Fruit fly (Drosophila melanogaster) whole organism, embryonic: ENCODE results near the gene Nepl18.

Source experiments
- Atf6 ChIP-seq: fragments of 200-800 bp; sonication (Bioruptor generic); IDR thresholded peaks from 2 replicates; pipeline ENCODE4 v1.3.6; 2022; ENCODE audit warnings: missing biosample characterization, missing genetic modification characterization
- CG10565 ChIP-seq: fragments of 200-800 bp; sonication (Bioruptor generic); optimal IDR thresholded peaks from 3 replicates; lab custom pipeline; 2016; ENCODE audit warnings: missing biosample characterization, mild to moderate bottlenecking, missing genetic modification characterization
- CG11456 ChIP-seq: fragments of 200-800 bp; sonication (Bioruptor generic); IDR thresholded peaks from 3 replicates; pipeline ENCODE4 v1.3.6; 2022; ENCODE audit warnings: missing biosample characterization, missing genetic modification characterization
- CG11696 ChIP-seq: fragments of 200-800 bp; sonication (Bioruptor generic); IDR thresholded peaks from 2 replicates; pipeline ENCODE4 v1.3.6; 2022; ENCODE audit warnings: missing biosample characterization, missing genetic modification characterization
- CG12104 ChIP-seq: fragments of 200-800 bp; sonication (Bioruptor generic); optimal IDR thresholded peaks from 3 replicates; lab custom pipeline; 2016; ENCODE audit warnings: missing biosample characterization, missing genetic modification characterization
- CG13624 ChIP-seq: fragments of 200-800 bp; sonication (Bioruptor generic); optimal IDR thresholded peaks from 2 replicates; lab custom pipeline; 2016; ENCODE audit warnings: missing biosample characterization, missing genetic modification characterization
- CG17328 ChIP-seq: fragments of 200-800 bp; sonication (Bioruptor generic); IDR thresholded peaks from 2 replicates; pipeline ENCODE4 v1.3.6; 2022; ENCODE audit warnings: missing biosample characterization, missing genetic modification characterization
- CG33213 ChIP-seq: fragments of 200-800 bp; sonication (Bioruptor generic); optimal IDR thresholded peaks from 3 replicates; lab custom pipeline; 2016; ENCODE audit warnings: missing biosample characterization, missing genetic modification characterization
- CG3407 ChIP-seq: fragments of 200-800 bp; sonication (Bioruptor generic); optimal IDR thresholded peaks from 2 replicates; lab custom pipeline; 2018; ENCODE audit warnings: missing biosample characterization, mild to moderate bottlenecking, missing genetic modification characterization
- CG3847 ChIP-seq: fragments of 200-800 bp; sonication (Bioruptor generic); IDR thresholded peaks from 2 replicates; pipeline ENCODE4 v1.3.6; 2022; ENCODE audit warnings: missing biosample characterization, missing genetic modification characterization
- CG4282 ChIP-seq: fragments of 200-800 bp; sonication (Bioruptor generic); optimal IDR thresholded peaks from 2 replicates; lab custom pipeline; 2016; ENCODE audit warnings: missing biosample characterization, missing genetic modification characterization
- CG4328 ChIP-seq: fragments of 200-800 bp; sonication (Bioruptor generic); optimal IDR thresholded peaks from 3 replicates; lab custom pipeline; 2017; ENCODE audit warnings: missing biosample characterization, missing genetic modification reagents, missing genetic modification characterization
- CG9215 ChIP-seq: fragments of 200-800 bp; sonication (Bioruptor generic); IDR thresholded peaks from 2 replicates; pipeline ENCODE4 v1.3.6; 2022; ENCODE audit warnings: missing biosample characterization, missing genetic modification characterization
- CG9609 ChIP-seq: fragments of 200-800 bp; sonication (Bioruptor generic); optimal IDR thresholded peaks from 3 replicates; lab custom pipeline; 2016; ENCODE audit warnings: missing biosample characterization, missing genetic modification characterization
- CTCF ChIP-seq: fragments of 200-800 bp; sonication (Bioruptor generic); optimal IDR thresholded peaks from 2 replicates; lab custom pipeline; 2017; ENCODE audit warnings: missing biosample characterization, mild to moderate bottlenecking, missing genetic modification characterization, moderate library complexity
- Chrac-16 ChIP-seq: fragments of 200-800 bp; sonication (Bioruptor generic); optimal IDR thresholded peaks from 3 replicates; lab custom pipeline; 2016; ENCODE audit warnings: missing biosample characterization, missing genetic modification characterization
- ERR ChIP-seq: fragments of 200-800 bp; sonication (Bioruptor generic); optimal IDR thresholded peaks from 2 replicates; lab custom pipeline; 2016; ENCODE audit warnings: missing biosample characterization, missing genetic modification characterization
- GATAe ChIP-seq: fragments of 200-800 bp; sonication (Bioruptor generic); conservative IDR thresholded peaks from 2 replicates; pipeline ENCODE4 v1.3.6; 2022; ENCODE audit warnings: missing biosample characterization, missing genetic modification characterization
- HLH4C ChIP-seq: fragments of 200-800 bp; sonication (Bioruptor generic); IDR thresholded peaks from 3 replicates; pipeline ENCODE4 v1.3.6; 2022; ENCODE audit warnings: missing biosample characterization, missing genetic modification characterization; ENCODE audit not compliant: partially characterized antibody
- Hr3 ChIP-seq: fragments of 200-800 bp; sonication (Bioruptor generic); optimal IDR thresholded peaks from 3 replicates; lab custom pipeline; 2016; ENCODE audit warnings: missing biosample characterization, missing genetic modification characterization
- Max ChIP-seq: fragments of 200-800 bp; sonication (Bioruptor generic); optimal IDR thresholded peaks from 2 replicates; lab custom pipeline; 2016; ENCODE audit warnings: missing biosample characterization, mild to moderate bottlenecking, missing genetic modification characterization
- Mes4 ChIP-seq: fragments of 200-800 bp; sonication (Bioruptor generic); optimal IDR thresholded peaks from 2 replicates; lab custom pipeline; 2016; ENCODE audit warnings: missing biosample characterization, missing genetic modification characterization
- Mrtf ChIP-seq: fragments of 200-800 bp; sonication (Bioruptor generic); IDR thresholded peaks from 3 replicates; pipeline ENCODE4 v1.3.6; 2022; ENCODE audit warnings: missing biosample characterization, missing genetic modification characterization
- NK7.1 ChIP-seq: fragments of 200-800 bp; sonication (Bioruptor generic); optimal IDR thresholded peaks from 3 replicates; lab custom pipeline; 2016; ENCODE audit warnings: missing biosample characterization, missing genetic modification characterization
- Oaz ChIP-seq: fragments of 200-800 bp; sonication (Bioruptor generic); IDR thresholded peaks from 2 replicates; pipeline ENCODE4 v1.3.6; 2022; ENCODE audit warnings: missing biosample characterization, missing genetic modification characterization
- Optix ChIP-seq: fragments of 200-800 bp; sonication (Bioruptor generic); IDR thresholded peaks from 3 replicates; pipeline ENCODE4 v1.3.6; 2022; ENCODE audit warnings: missing biosample characterization, missing genetic modification characterization
- PHDP ChIP-seq: fragments of 200-800 bp; sonication (Bioruptor generic); optimal IDR thresholded peaks from 3 replicates; lab custom pipeline; 2018; ENCODE audit warnings: missing biosample characterization, mild to moderate bottlenecking, missing genetic modification characterization, moderate library complexity
- Rx ChIP-seq: fragments of 200-800 bp; sonication (Bioruptor generic); IDR thresholded peaks from 2 replicates; pipeline ENCODE4 v1.3.6; 2022; ENCODE audit warnings: missing biosample characterization, missing genetic modification characterization
- Six4 ChIP-seq: fragments of 200-800 bp; sonication (Bioruptor generic); optimal IDR thresholded peaks from 2 replicates; lab custom pipeline; 2016; ENCODE audit warnings: missing biosample characterization, missing genetic modification characterization
- Xrp1 ChIP-seq: fragments of 200-800 bp; sonication (Bioruptor generic); IDR thresholded peaks from 2 replicates; pipeline ENCODE4 v1.3.6; 2022; ENCODE audit warnings: missing biosample characterization, missing genetic modification characterization
- ash1 ChIP-seq: fragments of 200-800 bp; sonication (Bioruptor generic); optimal IDR thresholded peaks from 2 replicates; lab custom pipeline; 2018; ENCODE audit warnings: missing biosample characterization, mild to moderate bottlenecking, missing genetic modification characterization
- bigmax ChIP-seq: fragments of 200-800 bp; sonication (Bioruptor generic); optimal IDR thresholded peaks from 2 replicates; lab custom pipeline; 2018; ENCODE audit warnings: missing biosample characterization, mild to moderate bottlenecking, missing genetic modification characterization
- cad ChIP-seq: fragments of >200 bp; optimal IDR thresholded peaks from 2 replicates; lab custom pipeline; 2017; ENCODE audit warnings: missing biosample characterization, missing genetic modification characterization
- ci ChIP-seq: fragments of 200-800 bp; sonication (Bioruptor generic); IDR thresholded peaks from 3 replicates; pipeline ENCODE4 v1.3.6; 2022; ENCODE audit warnings: missing biosample characterization, missing genetic modification characterization
- corto ChIP-seq: fragments of 200-800 bp; sonication (Bioruptor generic); optimal IDR thresholded peaks from 2 replicates; lab custom pipeline; 2016; ENCODE audit warnings: missing biosample characterization, mild to moderate bottlenecking, missing genetic modification characterization, moderate library complexity
- cwo ChIP-seq: fragments of 200-800 bp; sonication (Bioruptor generic); optimal IDR thresholded peaks from 3 replicates; lab custom pipeline; 2017; ENCODE audit warnings: missing biosample characterization, missing genetic modification characterization, mild to moderate bottlenecking, moderate library complexity, missing genetic modification reagents
- disco-r ChIP-seq: fragments of 200-800 bp; sonication (Bioruptor generic); optimal IDR thresholded peaks from 2 replicates; lab custom pipeline; 2016; ENCODE audit warnings: missing biosample characterization, missing genetic modification characterization
- ems ChIP-seq: fragments of 200-800 bp; sonication (Bioruptor generic); optimal IDR thresholded peaks from 3 replicates; lab custom pipeline; 2016; ENCODE audit warnings: missing biosample characterization, missing genetic modification characterization
- grau ChIP-seq: fragments of 200-800 bp; optimal IDR thresholded peaks from 3 replicates; lab custom pipeline; 2019; ENCODE audit warnings: missing biosample characterization, mild to moderate bottlenecking, missing genetic modification characterization, moderate library complexity
- inv ChIP-seq: fragments of 200-800 bp; sonication (Bioruptor generic); IDR thresholded peaks from 2 replicates; pipeline ENCODE4 v1.3.6; 2022; ENCODE audit warnings: missing biosample characterization, missing genetic modification characterization; ENCODE audit not compliant: partially characterized antibody
- maf-S ChIP-seq: fragments of 200-800 bp; sonication (Bioruptor generic); optimal IDR thresholded peaks from 2 replicates; lab custom pipeline; 2016; ENCODE audit warnings: missing biosample characterization, missing genetic modification characterization
- mirr ChIP-seq: fragments of 200-800 bp; sonication (Bioruptor generic); optimal IDR thresholded peaks from 3 replicates; lab custom pipeline; 2018; ENCODE audit warnings: missing biosample characterization, mild to moderate bottlenecking, missing genetic modification characterization
- mld ChIP-seq: fragments of 200-800 bp; sonication (Bioruptor generic); IDR thresholded peaks from 3 replicates; pipeline ENCODE4 v1.3.6; 2022; ENCODE audit warnings: missing biosample characterization, missing genetic modification characterization; ENCODE audit not compliant: partially characterized antibody
- pfk ChIP-seq: fragments of 200-800 bp; sonication (Bioruptor generic); optimal IDR thresholded peaks from 2 replicates; lab custom pipeline; 2018; ENCODE audit warnings: missing biosample characterization, mild to moderate bottlenecking, missing genetic modification characterization, moderate library complexity
- pho ChIP-seq: fragments of 200-800 bp; sonication (Bioruptor generic); optimal IDR thresholded peaks from 2 replicates; lab custom pipeline; 2016; ENCODE audit warnings: missing biosample characterization, missing genetic modification characterization
- psq ChIP-seq: fragments of 200-800 bp; sonication (Bioruptor generic); optimal IDR thresholded peaks from 2 replicates; lab custom pipeline; 2017; ENCODE audit warnings: missing biosample characterization, missing genetic modification characterization
- pzg ChIP-seq: fragments of 200-800 bp; sonication (Bioruptor generic); optimal IDR thresholded peaks from 3 replicates; lab custom pipeline; 2018; ENCODE audit warnings: missing biosample characterization, mild to moderate bottlenecking, missing genetic modification characterization, moderate library complexity
- ro ChIP-seq: fragments of 200-800 bp; sonication (Bioruptor generic); IDR thresholded peaks from 2 replicates; pipeline ENCODE4 v1.3.6; 2022; ENCODE audit warnings: missing biosample characterization, missing genetic modification characterization
- sd ChIP-seq: fragments of 200-800 bp; sonication (Bioruptor generic); optimal IDR thresholded peaks from 3 replicates; lab custom pipeline; 2018; ENCODE audit warnings: missing biosample characterization, mild to moderate bottlenecking, missing genetic modification characterization, moderate library complexity
- sens ChIP-seq: fragments of 200-800 bp; sonication (Bioruptor generic); peaks from one replicate; lab custom pipeline; 2016; ENCODE audit warnings: missing biosample characterization, missing genetic modification characterization
- sob ChIP-seq: fragments of 200-800 bp; sonication (Bioruptor generic); IDR thresholded peaks from 2 replicates; pipeline ENCODE4 v1.3.6; 2022; ENCODE audit warnings: missing biosample characterization, missing genetic modification characterization
- toy ChIP-seq: fragments of 200-800 bp; sonication (Bioruptor generic); IDR thresholded peaks from 2 replicates; pipeline ENCODE4 v1.3.6; 2022; ENCODE audit warnings: missing biosample characterization, missing genetic modification characterization
- tup ChIP-seq: fragments of 200-800 bp; sonication (Bioruptor generic); optimal IDR thresholded peaks from 2 replicates; lab custom pipeline; 2016; ENCODE audit warnings: missing biosample characterization, mild to moderate bottlenecking, missing genetic modification characterization, moderate library complexity
- usp ChIP-seq: fragments of >200 bp; optimal IDR thresholded peaks from 2 replicates; lab custom pipeline; 2017; ENCODE audit warnings: missing biosample characterization, missing genetic modification characterization

Gene Nepl18

dm6 chr3R:28904816-28905435 is 29.5 kb downstream of the Nepl18 start (continued):
- TF ChIP-seq Oaz (GFP tag; lab: Robert Waterston, UW) (peak; percentile 70), Mrtf (peak; percentile 79), CG12104 (GFP tag; lab: Kevin White, UChicago) (peak; percentile 32), mirr (GFP tag; lab: Kevin White, UChicago) (peak; percentile 25), Chrac-16 (GFP tag; lab: Kevin White, UChicago) (peak; percentile 70), Atf6 (GFP tag; lab: Robert Waterston, UW) (peak; percentile 83), CG13624 (peak; percentile 88), toy (GFP tag; lab: Robert Waterston, UW) (peak; percentile 59; the same call in 1 of the 2 replicates), CG17328 (GFP tag; lab: Robert Waterston, UW) (peak; percentile 78), ro (peak; percentile 33; the same call in 1 of the 2 replicates), Six4 (GFP tag; lab: Kevin White, UChicago) (peak; percentile 57), PHDP (tag; lab: Kevin White, UChicago) (peak; percentile 83), CTCF (no peak), usp (no peak), ERR (GFP tag; lab: Kevin White, UChicago) (peak; percentile 75), GATAe (0 out of 2 replicates have a peak, but pooled peaks have one; percentile 29), tup (no peak), CG3847 (peak; percentile 80), CG10565 (no peak), Rx (GFP tag; lab: Robert Waterston, UW) (peak; percentile 76), pfk (GFP tag; lab: Kevin White, UChicago) (no peak), CG4282 (no peak), HLH4C (GFP tag; lab: Robert Waterston, UW) (no peak), CG11696 (0 out of 2 replicates have a peak, but pooled peaks have one; percentile 30), ash1 (GFP tag; lab: Kevin White, UChicago) (no peak), Optix (GFP tag; lab: Robert Waterston, UW) (peak; percentile 66; the same call in 2 of the 3 replicates), CG3407 (GFP tag; lab: Kevin White, UChicago) (peak; percentile 42), NK7.1 (GFP tag; lab: Kevin White, UChicago) (peak; percentile 55), CG4328 (GFP tag; lab: Kevin White, UChicago) (peak; percentile 8), cwo (GFP tag; lab: Kevin White, UChicago) (peak; percentile 6), ci (GFP tag; lab: Robert Waterston, UW) (peak; percentile 87), pho (GFP tag; lab: Kevin White, UChicago) (peak; percentile 61), CG33213 (GFP tag; lab: Kevin White, UChicago) (peak; percentile 71), mld (GFP tag; lab: Robert Waterston, UW) (no peak), CG9215 (GFP tag; lab: Robert Waterston, UW) (peak; percentile 81), ems (GFP tag; lab: Kevin White, UChicago) (peak; percentile 58), CG11456 (GFP tag; lab: Robert Waterston, UW) (peak; percentile 91), Mes4 (GFP tag; lab: Kevin White, UChicago) (peak; percentile 41)
- TF ChIP-seq, all 482 proteins: peak for 328

dm6 chr3R:28911758-28912157 is 36.3 kb downstream of the Nepl18 start:
- TF ChIP-seq sob (GFP tag; lab: Robert Waterston, UW) (peak; percentile 79), Max (GFP tag; lab: Kevin White, UChicago) (peak; percentile 50), sens (GFP tag; lab: Kevin White, UChicago) (peak; percentile 97), grau (tag; lab: Kevin White, UChicago) (peak; percentile 76), sd (tag; lab: Kevin White, UChicago) (peak; percentile 33), inv (GFP tag; lab: Robert Waterston, UW) (no peak), corto (GFP tag; lab: Kevin White, UChicago) (no peak), disco-r (GFP tag; lab: Kevin White, UChicago) (peak; percentile 33), Xrp1 (GFP tag; lab: Robert Waterston, UW) (peak; percentile 83), bigmax (no peak), maf-S (GFP tag; lab: Kevin White, UChicago) (peak; percentile 66), pzg (no peak), CG9609 (GFP tag; lab: Kevin White, UChicago) (peak; percentile 61), psq (GFP tag; lab: Kevin White, UChicago) (no peak), cad (GFP tag; lab: Kevin White, UChicago) (no peak), Hr3 (GFP tag; lab: Kevin White, UChicago) (peak; percentile 68)
